Fruit fly (Drosophila melanogaster) whole organism, embryonic: ENCODE data around the gene SoYb.

Experiments used
- Atf-2 ChIP-seq: fragments of 200-800 bp; sonication (Bioruptor generic); optimal IDR thresholded peaks from 2 replicates; lab custom pipeline; 2016; ENCODE audit warnings: missing biosample characterization, missing genetic modification characterization
- Bteb2 ChIP-seq: fragments of 200-800 bp; sonication (Bioruptor generic); optimal IDR thresholded peaks from 2 replicates; lab custom pipeline; 2016; ENCODE audit warnings: missing biosample characterization, missing genetic modification characterization
- CG10209 ChIP-seq: fragments of 200-800 bp; sonication (Bioruptor generic); optimal IDR thresholded peaks from 3 replicates; lab custom pipeline; 2017; ENCODE audit warnings: missing biosample characterization, mild to moderate bottlenecking, missing genetic modification characterization, missing genetic modification reagents
- CG10431 ChIP-seq: fragments of 200-800 bp; sonication (Bioruptor generic); optimal IDR thresholded peaks from 3 replicates; lab custom pipeline; 2018; ENCODE audit warnings: missing biosample characterization, mild to moderate bottlenecking, missing genetic modification characterization
- CG10654 ChIP-seq: fragments of 200-800 bp; sonication (Bioruptor generic); optimal IDR thresholded peaks from 2 replicates; lab custom pipeline; 2016; ENCODE audit warnings: missing biosample characterization, missing genetic modification characterization
- CG12391 ChIP-seq: fragments of 200-800 bp; sonication (Bioruptor generic); optimal IDR thresholded peaks from 3 replicates; lab custom pipeline; 2018; ENCODE audit warnings: missing biosample characterization, mild to moderate bottlenecking, missing genetic modification characterization, moderate library complexity
- CG12769 ChIP-seq: fragments of 200-800 bp; sonication (Bioruptor generic); optimal IDR thresholded peaks from 2 replicates; lab custom pipeline; 2019; ENCODE audit warnings: missing biosample characterization, mild to moderate bottlenecking, missing genetic modification characterization, moderate library complexity
- CG13624 ChIP-seq: fragments of 200-800 bp; sonication (Bioruptor generic); optimal IDR thresholded peaks from 2 replicates; lab custom pipeline; 2016; ENCODE audit warnings: missing biosample characterization, missing genetic modification characterization
- CG15073 ChIP-seq: fragments of 200-800 bp; sonication (Bioruptor generic); optimal IDR thresholded peaks from 2 replicates; lab custom pipeline; 2016; ENCODE audit warnings: missing biosample characterization, missing genetic modification characterization
- CG1529 ChIP-seq: fragments of 200-800 bp; sonication (Bioruptor generic); optimal IDR thresholded peaks from 3 replicates; lab custom pipeline; 2018; ENCODE audit warnings: missing biosample characterization, missing genetic modification characterization
- CG1647 ChIP-seq: fragments of 200-800 bp; sonication (Bioruptor generic); optimal IDR thresholded peaks from 3 replicates; lab custom pipeline; 2016; ENCODE audit warnings: missing biosample characterization, missing genetic modification characterization
- CG17361 ChIP-seq: fragments of 200-800 bp; sonication (Bioruptor generic); IDR thresholded peaks from 3 replicates; pipeline ENCODE4 v1.3.6; 2022; ENCODE audit warnings: missing biosample characterization, missing genetic modification characterization
- CG17385 ChIP-seq: fragments of 200-800 bp; sonication (Bioruptor generic); optimal IDR thresholded peaks from 3 replicates; lab custom pipeline; 2018; ENCODE audit warnings: missing biosample characterization, mild to moderate bottlenecking, missing genetic modification characterization
- CG1832 ChIP-seq: fragments of 200-800 bp; sonication (Bioruptor generic); optimal IDR thresholded peaks from 2 replicates; lab custom pipeline; 2017; ENCODE audit warnings: missing biosample characterization, mild to moderate bottlenecking, missing genetic modification characterization, inconsistent platforms
- CG2199 ChIP-seq: fragments of 200-800 bp; sonication (Bioruptor generic); IDR thresholded peaks from 3 replicates; pipeline ENCODE4 v1.3.6; 2022; ENCODE audit warnings: missing biosample characterization, missing genetic modification characterization
- CG2202 ChIP-seq: fragments of 200-800 bp; sonication (Bioruptor generic); optimal IDR thresholded peaks from 2 replicates; lab custom pipeline; 2018; ENCODE audit warnings: missing biosample characterization, mild to moderate bottlenecking, missing genetic modification characterization
- CG33557 ChIP-seq: fragments of 200-800 bp; sonication (Bioruptor generic); optimal IDR thresholded peaks from 2 replicates; lab custom pipeline; 2019; ENCODE audit warnings: missing biosample characterization, mild to moderate bottlenecking, missing genetic modification characterization, moderate library complexity
- CG5180 ChIP-seq: fragments of 200-800 bp; sonication (Bioruptor generic); optimal IDR thresholded peaks from 3 replicates; lab custom pipeline; 2017; ENCODE audit warnings: missing biosample characterization, missing genetic modification characterization, mild to moderate bottlenecking, moderate library complexity, missing genetic modification reagents
- CG5953 ChIP-seq: fragments of 200-800 bp; sonication (Bioruptor generic); IDR thresholded peaks from 2 replicates; pipeline ENCODE4 v1.3.6; 2022; ENCODE audit warnings: missing biosample characterization, missing genetic modification characterization
- CG6254 ChIP-seq: fragments of 200-800 bp; sonication (Bioruptor generic); optimal IDR thresholded peaks from 3 replicates; lab custom pipeline; 2017; ENCODE audit warnings: mild to moderate bottlenecking, missing biosample characterization, missing genetic modification reagents, missing genetic modification characterization
- CG6813 ChIP-seq: fragments of 200-800 bp; sonication (Bioruptor generic); optimal IDR thresholded peaks from 2 replicates; lab custom pipeline; 2017; ENCODE audit warnings: missing biosample characterization, missing genetic modification characterization, mild to moderate bottlenecking, moderate library complexity, missing genetic modification reagents
- CG7372 ChIP-seq: fragments of 200-800 bp; sonication (Bioruptor generic); IDR thresholded peaks from 2 replicates; pipeline ENCODE4 v1.3.6; 2022; ENCODE audit warnings: missing biosample characterization, missing genetic modification characterization
- D19A ChIP-seq: fragments of 200-800 bp; optimal IDR thresholded peaks from 3 replicates; lab custom pipeline; 2019; ENCODE audit warnings: missing biosample characterization, mild to moderate bottlenecking, missing genetic modification characterization, moderate library complexity
- HLHmδ ChIP-seq: fragments of 200-800 bp; sonication (Bioruptor generic); optimal IDR thresholded peaks from 2 replicates; lab custom pipeline; 2018; ENCODE audit warnings: missing biosample characterization, mild to moderate bottlenecking, missing genetic modification characterization, moderate library complexity
- Hsf ChIP-seq: fragments of 200-800 bp; sonication (Bioruptor generic); optimal IDR thresholded peaks from 3 replicates; lab custom pipeline; 2016; ENCODE audit warnings: missing biosample characterization, missing genetic modification characterization
- Lhr ChIP-seq: fragments of 200-800 bp; sonication (Bioruptor generic); optimal IDR thresholded peaks from 3 replicates; lab custom pipeline; 2017; ENCODE audit warnings: mild to moderate bottlenecking, missing biosample characterization, missing genetic modification reagents, missing genetic modification characterization
- MTF-1 ChIP-seq: fragments of 200-800 bp; sonication (Bioruptor generic); optimal IDR thresholded peaks from 2 replicates; lab custom pipeline; 2018; ENCODE audit warnings: missing biosample characterization, mild to moderate bottlenecking, missing genetic modification characterization, borderline replicate concordance
- Nf-YA ChIP-seq: fragments of 200-800 bp; sonication (Bioruptor generic); IDR thresholded peaks from 2 replicates; pipeline ENCODE4 v1.3.6; 2022; ENCODE audit warnings: missing biosample characterization, missing genetic modification characterization
- Nf-YC ChIP-seq: fragments of 200-800 bp; optimal IDR thresholded peaks from 3 replicates; lab custom pipeline; 2019; ENCODE audit warnings: missing biosample characterization, mild to moderate bottlenecking, missing genetic modification characterization, moderate library complexity
- al ChIP-seq: fragments of 200-800 bp; sonication (Bioruptor generic); IDR thresholded peaks from 2 replicates; pipeline ENCODE4 v1.3.6; 2022; ENCODE audit warnings: missing biosample characterization, missing genetic modification characterization
- bowl ChIP-seq: fragments of 200-800 bp; sonication (Bioruptor generic); IDR thresholded peaks from 2 replicates; pipeline ENCODE4 v1.3.6; 2022; ENCODE audit warnings: missing biosample characterization, missing genetic modification characterization
- cg ChIP-seq: fragments of 200-800 bp; sonication (Bioruptor generic); optimal IDR thresholded peaks from 3 replicates; lab custom pipeline; 2019; ENCODE audit warnings: missing biosample characterization, mild to moderate bottlenecking, missing genetic modification characterization, moderate library complexity
- emc ChIP-seq: fragments of 200-800 bp; sonication (Bioruptor generic); optimal IDR thresholded peaks from 2 replicates; lab custom pipeline; 2016; ENCODE audit warnings: missing biosample characterization, missing genetic modification characterization
- exex ChIP-seq: fragments of 200-800 bp; sonication (Bioruptor generic); optimal IDR thresholded peaks from 4 replicates; lab custom pipeline; 2018; ENCODE audit warnings: missing biosample characterization, mild to moderate bottlenecking, missing genetic modification characterization, moderate library complexity
- gfzf ChIP-seq: fragments of 200-800 bp; sonication (Bioruptor generic); optimal IDR thresholded peaks from 2 replicates; lab custom pipeline; 2016; ENCODE audit warnings: missing biosample characterization, mild to moderate bottlenecking, missing genetic modification characterization, moderate library complexity
- gro ChIP-seq: fragments of 200-800 bp; sonication (Bioruptor generic); optimal IDR thresholded peaks from 2 replicates; lab custom pipeline; 2016; ENCODE audit warnings: missing biosample characterization, missing genetic modification characterization
- hth ChIP-seq: fragments of >200 bp; optimal IDR thresholded peaks from 2 replicates; lab custom pipeline; 2017; ENCODE audit warnings: inconsistent platforms
- insv ChIP-seq, 2 experiments: fragments of 200-800 bp; sonication (Bioruptor generic); optimal IDR thresholded peaks; 3 replicates each; lab custom pipeline; 2016 to 2018; ENCODE audit warnings: missing biosample characterization in 2 of 2, missing genetic modification characterization in 2 of 2
- kah ChIP-seq: fragments of 200-800 bp; sonication (Bioruptor generic); optimal IDR thresholded peaks from 2 replicates; lab custom pipeline; 2018; ENCODE audit warnings: missing biosample characterization, mild to moderate bottlenecking, missing genetic modification characterization
- lilli ChIP-seq: fragments of 200-800 bp; sonication (Bioruptor generic); optimal IDR thresholded peaks from 3 replicates; lab custom pipeline; 2016; ENCODE audit warnings: missing biosample characterization, missing genetic modification characterization
- mirr ChIP-seq: fragments of 200-800 bp; sonication (Bioruptor generic); optimal IDR thresholded peaks from 3 replicates; lab custom pipeline; 2018; ENCODE audit warnings: missing biosample characterization, mild to moderate bottlenecking, missing genetic modification characterization
- phol ChIP-seq: fragments of 200-800 bp; sonication (Bioruptor generic); optimal IDR thresholded peaks from 3 replicates; lab custom pipeline; 2018; ENCODE audit warnings: missing biosample characterization, mild to moderate bottlenecking, missing genetic modification characterization, moderate library complexity
- run ChIP-seq: fragments of 200-800 bp; sonication (Bioruptor generic); optimal IDR thresholded peaks from 3 replicates; lab custom pipeline; 2018; ENCODE audit warnings: missing biosample characterization, mild to moderate bottlenecking, missing genetic modification characterization
- sd ChIP-seq: fragments of 200-800 bp; sonication (Bioruptor generic); optimal IDR thresholded peaks from 3 replicates; lab custom pipeline; 2018; ENCODE audit warnings: missing biosample characterization, mild to moderate bottlenecking, missing genetic modification characterization, moderate library complexity
- sqz ChIP-seq: fragments of 200-800 bp; sonication (Bioruptor generic); optimal IDR thresholded peaks from 3 replicates; lab custom pipeline; 2018; ENCODE audit warnings: missing biosample characterization, mild to moderate bottlenecking, missing genetic modification characterization
- stc ChIP-seq: fragments of 200-800 bp; sonication (Bioruptor generic); IDR thresholded peaks from 2 replicates; pipeline ENCODE4 v1.3.6; 2022; ENCODE audit warnings: missing biosample characterization, missing genetic modification characterization
- tgo ChIP-seq: fragments of 200-800 bp; sonication (Bioruptor generic); IDR thresholded peaks from 3 replicates; pipeline ENCODE4 v1.3.6; 2022; ENCODE audit warnings: missing biosample characterization, missing genetic modification characterization
- tup ChIP-seq: fragments of 200-800 bp; sonication (Bioruptor generic); optimal IDR thresholded peaks from 2 replicates; lab custom pipeline; 2016; ENCODE audit warnings: missing biosample characterization, mild to moderate bottlenecking, missing genetic modification characterization, moderate library complexity

SoYb gene

dm6 chr2L:10009800-10010658 is 7.5 kb upstream of the SoYb start (continued):
- TF ChIP-seq sd (tag; lab: Kevin White, UChicago) (no peak), mirr (peak; percentile 96), CG1647 (peak; percentile 97), CG10209 (GFP tag; lab: Kevin White, UChicago) (peak; percentile 96), Bteb2 (GFP tag; lab: Kevin White, UChicago) (peak; percentile 95), hth (lab: Kevin White, UChicago) (no peak), gro (peak; percentile 98), CG12391 (tag; lab: Kevin White, UChicago) (peak; percentile 96), sqz (peak; percentile 88), Atf-2 (GFP tag; lab: Kevin White, UChicago) (peak; percentile 97), CG17361 (peak; percentile 92), HLHmδ (GFP tag; lab: Kevin White, UChicago) (peak; percentile 82), lilli (GFP tag; lab: Kevin White, UChicago) (peak; percentile 99), CG7372 (GFP tag; lab: Robert Waterston, UW) (peak; percentile 97), CG6813 (GFP tag; lab: Kevin White, UChicago) (peak; percentile 97), CG2202 (peak; percentile 94), emc (GFP tag; lab: Kevin White, UChicago) (peak; percentile 96), Nf-YC (tag; lab: Kevin White, UChicago) (peak; percentile 84), Nf-YA (GFP tag; lab: Robert Waterston, UW) (peak; percentile 95), CG2199 (GFP tag; lab: Robert Waterston, UW) (peak; percentile 98), tgo (GFP tag; lab: Robert Waterston, UW) (peak; percentile 97), CG12769 (tag; lab: Kevin White, UChicago) (peak; percentile 99), CG1529 (GFP tag; lab: Kevin White, UChicago) (peak; percentile 94), al (GFP tag; lab: Robert Waterston, UW) (peak; percentile 98), CG17385 (GFP tag; lab: Kevin White, UChicago) (peak; percentile 93), bowl (GFP tag; lab: Robert Waterston, UW) (peak; percentile 92), CG13624 (GFP tag; lab: Kevin White, UChicago) (peak; percentile 99), kah (GFP tag; lab: Kevin White, UChicago) (peak; percentile 84), CG10431 (GFP tag; lab: Kevin White, UChicago) (peak; percentile 99), CG10654 (peak; percentile 95), CG1832 (GFP tag; lab: Kevin White, UChicago) (peak; percentile 83), tup (peak; percentile 93), cg (peak; percentile 86), insv (GFP tag; optimal IDR thresholded peaks at IDR 0.05; lab: Kevin White, UChicago) (peak; percentile 14 to 26), CG15073 (GFP tag; lab: Kevin White, UChicago) (peak; percentile 62), run (tag; lab: Kevin White, UChicago) (peak; percentile 89), MTF-1 (GFP tag; lab: Kevin White, UChicago) (peak; percentile 91), stc (peak; percentile 96), CG6254 (GFP tag; lab: Kevin White, UChicago) (peak; percentile 79), Lhr (GFP tag; lab: Kevin White, UChicago) (peak; percentile 79), CG5180 (peak; percentile 86), D19A (peak; percentile 91), phol (tag; lab: Kevin White, UChicago) (peak; percentile 90), exex (tag; lab: Kevin White, UChicago) (no peak), CG5953 (GFP tag; lab: Robert Waterston, UW) (peak; percentile 92), gfzf (GFP tag; lab: Kevin White, UChicago) (peak; percentile 16), Hsf (GFP tag; lab: Kevin White, UChicago) (peak; percentile 98), CG33557 (GFP tag; lab: Kevin White, UChicago) (peak; percentile 94)
